Worm (Caenorhabditis elegans) whole organism, late embryonic: ENCODE results near the gene Y51A2D.13.

Experiments used
- C08G9.2 ChIP-seq: sonication (generic microtip); optimal IDR thresholded peaks from 2 replicates; lab custom pipeline; 2016; ENCODE audit warnings: mild to moderate bottlenecking, missing genetic modification characterization, moderate library complexity, missing compliant biosample characterization
- C38D4.7 ChIP-seq: fragments of 200-800 bp; sonication (Bioruptor generic); optimal IDR thresholded peaks from 2 replicates; lab custom pipeline; 2018; ENCODE audit warnings: mild to moderate bottlenecking, missing genetic modification characterization, moderate library complexity, missing compliant biosample characterization
- F13H6.1 ChIP-seq: sonication (generic microtip); optimal IDR thresholded peaks from 2 replicates; lab custom pipeline; 2016; ENCODE audit warnings: missing genetic modification characterization, missing compliant biosample characterization
- T23F11.4 ChIP-seq: fragments of 200-800 bp; sonication (Bioruptor generic); optimal IDR thresholded peaks from 2 replicates; lab custom pipeline; 2018; ENCODE audit warnings: mild to moderate bottlenecking, missing genetic modification characterization, missing compliant biosample characterization
- ahr-1 ChIP-seq: sonication (generic microtip); optimal IDR thresholded peaks from 2 replicates; lab custom pipeline; 2016; ENCODE audit warnings: missing genetic modification characterization, missing compliant biosample characterization
- ceh-18 ChIP-seq: sonication (generic microtip); optimal IDR thresholded peaks from 2 replicates; lab custom pipeline; 2016; ENCODE audit warnings: missing genetic modification characterization, missing compliant biosample characterization
- ceh-19 ChIP-seq: fragments of 200-800 bp; sonication (Bioruptor generic); optimal IDR thresholded peaks from 2 replicates; lab custom pipeline; 2018; ENCODE audit warnings: mild to moderate bottlenecking, missing genetic modification characterization, missing compliant biosample characterization
- ceh-2 ChIP-seq: sonication (generic microtip); optimal IDR thresholded peaks from 2 replicates; lab custom pipeline; 2016; ENCODE audit warnings: missing genotype, missing genetic modification characterization, missing compliant biosample characterization
- ceh-30 ChIP-seq: fragments of 150-350 bp; optimal IDR thresholded peaks from 2 replicates; lab custom pipeline; 2014; ENCODE audit warnings: missing biosample characterization, missing genetic modification characterization
- ceh-45 ChIP-seq: fragments of 200-800 bp; sonication (Bioruptor generic); IDR thresholded peaks from 2 replicates; pipeline ENCODE4 v1.3.6; 2022; ENCODE audit warnings: missing genetic modification reagents, missing genetic modification characterization, missing compliant biosample characterization
- ceh-6 ChIP-seq: fragments of 200-800 bp; sonication (Bioruptor generic); optimal IDR thresholded peaks from 2 replicates; lab custom pipeline; 2018; ENCODE audit warnings: mild to moderate bottlenecking, missing genetic modification characterization, missing compliant biosample characterization
- ceh-9 ChIP-seq: sonication (generic microtip); optimal IDR thresholded peaks from 2 replicates; lab custom pipeline; 2016; ENCODE audit warnings: mild to moderate bottlenecking, missing genetic modification characterization, inconsistent platforms, missing compliant biosample characterization
- che-1 ChIP-seq: sonication (generic microtip); optimal IDR thresholded peaks from 2 replicates; lab custom pipeline; 2016; ENCODE audit warnings: mild to moderate bottlenecking, missing genetic modification characterization, missing compliant biosample characterization
- dmd-4 ChIP-seq: sonication (generic microtip); optimal IDR thresholded peaks from 2 replicates; lab custom pipeline; 2016; ENCODE audit warnings: borderline replicate concordance, missing genetic modification characterization, missing compliant biosample characterization
- dve-1 ChIP-seq: sonication (generic microtip); optimal IDR thresholded peaks from 2 replicates; lab custom pipeline; 2017; ENCODE audit warnings: antibody characterized with exemption, mild to moderate bottlenecking, missing genetic modification characterization, missing compliant biosample characterization
- elt-2 ChIP-seq: sonication (generic microtip); optimal IDR thresholded peaks from 2 replicates; lab custom pipeline; 2016; ENCODE audit warnings: missing genetic modification reagents, missing genetic modification characterization, missing compliant biosample characterization
- ets-4 ChIP-seq: sonication (generic microtip); optimal IDR thresholded peaks from 2 replicates; lab custom pipeline; 2016; ENCODE audit warnings: missing genetic modification characterization, missing compliant biosample characterization
- fkh-6 ChIP-seq: sonication (generic microtip); optimal IDR thresholded peaks from 2 replicates; lab custom pipeline; 2016; ENCODE audit warnings: missing genetic modification characterization, missing compliant biosample characterization
- gmeb-2 ChIP-seq: sonication (generic microtip); optimal IDR thresholded peaks from 2 replicates; lab custom pipeline; 2016; ENCODE audit warnings: missing genetic modification characterization, inconsistent platforms, missing compliant biosample characterization
- hlh-15 ChIP-seq: sonication (generic microtip); optimal IDR thresholded peaks from 2 replicates; lab custom pipeline; 2016; ENCODE audit warnings: missing genetic modification characterization, missing compliant biosample characterization
- hlh-30 ChIP-seq: sonication (generic microtip); optimal IDR thresholded peaks from 2 replicates; lab custom pipeline; 2017; ENCODE audit warnings: antibody characterized with exemption, missing genetic modification characterization, missing compliant biosample characterization; ENCODE audit not compliant: insufficient read depth
- hlh-6 ChIP-seq: sonication (generic microtip); optimal IDR thresholded peaks from 2 replicates; lab custom pipeline; 2016; ENCODE audit warnings: missing genotype, missing genetic modification characterization, missing compliant biosample characterization
- nfya-1 ChIP-seq: sonication (generic microtip); optimal IDR thresholded peaks from 2 replicates; lab custom pipeline; 2017; ENCODE audit warnings: missing genetic modification characterization, mild to moderate bottlenecking, missing compliant biosample characterization, antibody characterized with exemption, moderate library complexity
- npax-4 ChIP-seq: sonication (generic microtip); optimal IDR thresholded peaks from 2 replicates; lab custom pipeline; 2016; ENCODE audit warnings: missing genetic modification characterization, missing compliant biosample characterization
- pax-1 ChIP-seq: fragments of 150-350 bp; optimal IDR thresholded peaks from 2 replicates; lab custom pipeline; 2014; ENCODE audit warnings: missing biosample characterization, missing genetic modification characterization
- pha-2 ChIP-seq: sonication (generic microtip); optimal IDR thresholded peaks from 2 replicates; lab custom pipeline; 2017; ENCODE audit warnings: mild to moderate bottlenecking, missing genetic modification characterization, missing compliant biosample characterization
- pha-4 ChIP-seq: fragments of 150-350 bp; optimal IDR thresholded peaks from 2 replicates; lab custom pipeline; 2018; ENCODE audit warnings: missing biosample characterization, missing genetic modification reagents, missing genetic modification characterization
- pqm-1 ChIP-seq: sonication (generic microtip); optimal IDR thresholded peaks from 2 replicates; lab custom pipeline; 2016; ENCODE audit warnings: missing genetic modification characterization, missing compliant biosample characterization
- pros-1 ChIP-seq: fragments of 150-350 bp; optimal IDR thresholded peaks from 2 replicates; lab custom pipeline; 2014; ENCODE audit warnings: missing biosample characterization, missing genetic modification reagents, missing genetic modification characterization
- ref-2 ChIP-seq: sonication (generic microtip); optimal IDR thresholded peaks from 2 replicates; lab custom pipeline; 2016; ENCODE audit warnings: missing genetic modification characterization, missing compliant biosample characterization
- rnt-1 ChIP-seq: sonication (generic microtip); optimal IDR thresholded peaks from 2 replicates; lab custom pipeline; 2016; ENCODE audit warnings: missing genetic modification characterization, missing compliant biosample characterization
- sdc-2 ChIP-seq: sonication (generic microtip); optimal IDR thresholded peaks from 2 replicates; lab custom pipeline; 2016; ENCODE audit warnings: missing genotype, missing genetic modification characterization, missing compliant biosample characterization
- tbx-2 ChIP-seq: sonication (generic microtip); optimal IDR thresholded peaks from 2 replicates; lab custom pipeline; 2016; ENCODE audit warnings: missing genetic modification characterization, missing compliant biosample characterization
- unc-3 ChIP-seq, 2 experiments: fragments of 200-800 bp in 1 of 2; sonication (Bioruptor generic) in 1 of 2; sonication (generic microtip) in 1 of 2; conservative IDR thresholded peaks in 1 of 2; optimal IDR thresholded peaks in 1 of 2; 2 replicates each; pipeline versions ENCODE4 v1.3.6 to Lab custom; 2016 to 2022; ENCODE audit warnings: missing compliant biosample characterization in 2 of 2, missing genetic modification characterization in 2 of 2, missing genetic modification reagents in 1 of 2
- unc-42 ChIP-seq: sonication (generic microtip); optimal IDR thresholded peaks from 2 replicates; lab custom pipeline; 2016; ENCODE audit warnings: missing genotype, missing genetic modification characterization, missing compliant biosample characterization
- unc-55 ChIP-seq: sonication (generic microtip); optimal IDR thresholded peaks from 2 replicates; lab custom pipeline; 2017; ENCODE audit warnings: missing biosample characterization, missing genetic modification reagents, missing genetic modification characterization
- zip-5 ChIP-seq: sonication (generic microtip); optimal IDR thresholded peaks from 2 replicates; lab custom pipeline; 2016; ENCODE audit warnings: missing genetic modification characterization, missing compliant biosample characterization

Gene Y51A2D.13

ce11 chrV:18585102-18585501 is 5.5 kb upstream of the Y51A2D.13 start:
- TF ChIP-seq C08G9.2 (tag; lab: Kevin White, UChicago) (no peak), gmeb-2 (tag; lab: Kevin White, UChicago) (no peak), ceh-30 (no peak), npax-4 (tag; lab: Kevin White, UChicago) (no peak), fkh-6 (tag; lab: Kevin White, UChicago) (no peak), ceh-2 (no peak), ceh-19 (GFP tag; lab: Kevin White, UChicago) (no peak), che-1 (tag; lab: Kevin White, UChicago) (no peak), pha-4 (no peak), pros-1 (tag; lab: Kevin White, UChicago) (no peak), elt-2 (tag; lab: Kevin White, UChicago) (no peak), tbx-2 (tag; lab: Kevin White, UChicago) (no peak), ets-4 (tag; lab: Kevin White, UChicago) (no peak), unc-55 (GFP tag; lab: Kevin White, UChicago) (no peak), C38D4.7 (GFP tag; lab: Kevin White, UChicago) (no peak), ceh-45 (no peak), ceh-6 (GFP tag; lab: Kevin White, UChicago) (no peak), pax-1 (no peak), pha-2 (tag; lab: Kevin White, UChicago) (no peak), ref-2 (tag; lab: Kevin White, UChicago) (no peak)
- TF ChIP-seq, all 69 proteins: peak for 0

ce11 chrV:18582358-18582757 is 2.8 kb upstream of the Y51A2D.13 start, which contains the start of gene txt-14:
Gene txt-14 (plus strand): TSS chrV:18582658.
- TF ChIP-seq ceh-18 (no peak), ref-2 (tag; lab: Kevin White, UChicago) (no peak), pqm-1 (no peak), zip-5 (tag; lab: Kevin White, UChicago) (no peak), dmd-4 (tag; lab: Kevin White, UChicago) (no peak), pax-1 (no peak), ceh-19 (GFP tag; lab: Kevin White, UChicago) (no peak), hlh-6 (tag; lab: Kevin White, UChicago) (no peak), sdc-2 (tag; lab: Kevin White, UChicago) (no peak), T23F11.4 (no peak), F13H6.1 (tag; lab: Kevin White, UChicago) (no peak), che-1 (tag; lab: Kevin White, UChicago) (no peak), gmeb-2 (tag; lab: Kevin White, UChicago) (no peak), unc-42 (tag; lab: Kevin White, UChicago) (no peak), pha-4 (no peak), hlh-30 (tag; lab: Kevin White, UChicago) (no peak), npax-4 (tag; lab: Kevin White, UChicago) (no peak), nfya-1 (no peak), ahr-1 (no peak), unc-3 (GFP tag; conservative IDR thresholded peaks at IDR 0.05; lab: Robert Waterston, UW) (no peak), unc-3 (tag; optimal IDR thresholded peaks at IDR 0.05; lab: Kevin White, UChicago) (no peak)

ce11 chrV:18581393-18582113 is 2.0 kb upstream of the Y51A2D.13 start:
- TF ChIP-seq ceh-18 (peak; percentile 67), hlh-30 (tag; lab: Kevin White, UChicago) (peak; percentile 11), rnt-1 (tag; lab: Kevin White, UChicago) (peak; percentile 38), unc-55 (GFP tag; lab: Kevin White, UChicago) (peak; percentile 97), dve-1 (tag; lab: Kevin White, UChicago) (peak; percentile 83), ceh-9 (tag; lab: Kevin White, UChicago) (no peak), F13H6.1 (tag; lab: Kevin White, UChicago) (no peak), tbx-2 (tag; lab: Kevin White, UChicago) (peak; percentile 15), hlh-15 (tag; lab: Kevin White, UChicago) (no peak)
